Fruit fly (Drosophila melanogaster) whole organism, pupa: ENCODE results near the gene CG6870.

Experiments used
- CG10348 ChIP-seq: fragments of 200-800 bp; sonication (Bioruptor generic); IDR thresholded peaks from 2 replicates; pipeline ENCODE4 v1.3.6; 2022; ENCODE audit warnings: missing biosample characterization, missing genetic modification characterization
- CG12605 ChIP-seq: fragments of 200-800 bp; sonication (Bioruptor generic); IDR thresholded peaks from 2 replicates; pipeline ENCODE4 v1.3.6; 2022; ENCODE audit warnings: missing biosample characterization, missing genetic modification characterization
- CG13204 ChIP-seq: fragments of 200-800 bp; sonication (Bioruptor generic); optimal IDR thresholded peaks from 2 replicates; lab custom pipeline; 2018; ENCODE audit warnings: missing biosample characterization, mild to moderate bottlenecking, missing genetic modification characterization, moderate library complexity
- CG14655 ChIP-seq: fragments of 200-800 bp; sonication (Bioruptor generic); optimal IDR thresholded peaks from 3 replicates; lab custom pipeline; 2017; ENCODE audit warnings: mild to moderate bottlenecking, missing biosample characterization, missing genetic modification reagents, missing genetic modification characterization
- CG15710 ChIP-seq: fragments of 200-800 bp; sonication (Bioruptor generic); optimal IDR thresholded peaks from 2 replicates; lab custom pipeline; 2018; ENCODE audit warnings: missing biosample characterization, mild to moderate bottlenecking, missing genetic modification characterization, moderate library complexity
- CG17806 ChIP-seq: fragments of 200-800 bp; sonication (Bioruptor generic); optimal IDR thresholded peaks from 2 replicates; lab custom pipeline; 2018; ENCODE audit warnings: missing biosample characterization, mild to moderate bottlenecking, missing genetic modification characterization, moderate library complexity
- CG32121 ChIP-seq: fragments of 200-800 bp; sonication (Bioruptor generic); IDR thresholded peaks from 2 replicates; pipeline ENCODE4 v1.3.6; 2022; ENCODE audit warnings: missing biosample characterization, missing genetic modification characterization
- CG34367 ChIP-seq: fragments of 200-800 bp; sonication (Bioruptor generic); optimal IDR thresholded peaks from 2 replicates; lab custom pipeline; 2018; ENCODE audit warnings: missing biosample characterization, mild to moderate bottlenecking, missing genetic modification characterization
- CG4496 ChIP-seq: fragments of 200-800 bp; sonication (Bioruptor generic); IDR thresholded peaks from 3 replicates; pipeline ENCODE4 v1.3.6; 2022; ENCODE audit warnings: missing biosample characterization, missing genetic modification characterization
- CG8159 ChIP-seq: fragments of 200-800 bp; sonication (Bioruptor generic); optimal IDR thresholded peaks from 3 replicates; lab custom pipeline; 2018; ENCODE audit warnings: missing biosample characterization, mild to moderate bottlenecking, missing genetic modification characterization, moderate library complexity
- CG8301 ChIP-seq: fragments of 200-800 bp; sonication (Bioruptor generic); optimal IDR thresholded peaks from 2 replicates; lab custom pipeline; 2018; ENCODE audit warnings: missing biosample characterization, mild to moderate bottlenecking, missing genetic modification characterization
- CG9948 ChIP-seq: fragments of 200-800 bp; sonication (Bioruptor generic); optimal IDR thresholded peaks from 2 replicates; lab custom pipeline; 2018; ENCODE audit warnings: missing biosample characterization, mild to moderate bottlenecking, missing genetic modification characterization, moderate library complexity
- D1 ChIP-seq: fragments of 200-800 bp; sonication (Bioruptor generic); optimal IDR thresholded peaks from 2 replicates; lab custom pipeline; 2018; ENCODE audit warnings: missing biosample characterization, mild to moderate bottlenecking, missing genetic modification characterization, moderate library complexity
- EcR ChIP-seq: fragments of 200-800 bp; sonication (Bioruptor generic); optimal IDR thresholded peaks from 3 replicates; lab custom pipeline; 2019; ENCODE audit warnings: missing biosample characterization, missing genetic modification characterization, mild to moderate bottlenecking, moderate library complexity, missing genetic modification reagents
- Ets98B ChIP-seq: fragments of 200-800 bp; sonication (Bioruptor generic); IDR thresholded peaks from 2 replicates; pipeline ENCODE4 v1.3.6; 2022; ENCODE audit warnings: missing biosample characterization, missing genetic modification characterization
- Pif1A ChIP-seq: fragments of 200-800 bp; sonication (Bioruptor generic); optimal IDR thresholded peaks from 3 replicates; lab custom pipeline; 2016; ENCODE audit warnings: missing biosample characterization, missing genetic modification characterization
- Pif1B ChIP-seq: fragments of 200-800 bp; sonication (Bioruptor generic); optimal IDR thresholded peaks from 3 replicates; lab custom pipeline; 2016; ENCODE audit warnings: missing biosample characterization, missing genetic modification characterization
- Snoo ChIP-seq: fragments of 200-800 bp; sonication (Bioruptor generic); optimal IDR thresholded peaks from 3 replicates; lab custom pipeline; 2017; ENCODE audit warnings: missing biosample characterization, mild to moderate bottlenecking, missing genetic modification characterization, inconsistent platforms
- fd96Ca ChIP-seq: fragments of 200-800 bp; sonication (Bioruptor generic); IDR thresholded peaks from 3 replicates; pipeline ENCODE4 v1.3.6; 2022; ENCODE audit warnings: missing biosample characterization, missing genetic modification characterization
- gl ChIP-seq: fragments of 200-800 bp; sonication (Bioruptor generic); optimal IDR thresholded peaks from 2 replicates; lab custom pipeline; 2018; ENCODE audit warnings: missing biosample characterization, mild to moderate bottlenecking, missing genetic modification characterization
- rn ChIP-seq: fragments of 200-800 bp; sonication (Bioruptor generic); IDR thresholded peaks from 2 replicates; pipeline ENCODE4 v1.3.6; 2022; ENCODE audit warnings: missing biosample characterization, missing genetic modification characterization

CG6870 gene

dm6 chr2L:17573063-17573462 is 19.0 kb downstream of the CG6870 start:
- TF ChIP-seq Pif1B (no peak), CG8159 (peak; percentile 40)

DNA sequence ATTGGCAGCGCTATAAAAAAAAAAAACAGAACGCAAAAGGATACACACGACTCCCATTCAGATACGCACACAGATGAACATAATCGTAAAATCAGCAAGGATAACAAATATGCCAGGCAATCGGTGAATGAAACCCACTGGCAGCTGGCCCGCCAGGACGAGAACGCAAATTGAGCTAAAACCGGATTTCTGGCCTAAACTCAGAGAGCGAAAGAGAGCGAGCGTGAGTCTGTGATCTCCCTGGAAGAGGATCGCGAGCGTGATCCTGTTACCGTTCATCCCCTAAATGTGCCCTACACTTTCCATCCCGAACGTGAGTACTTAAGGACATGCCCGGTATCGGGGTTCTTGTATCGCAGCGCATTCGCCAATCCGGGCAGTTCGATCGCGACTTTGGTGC is 26.4 kb downstream of the CG6870 start:
- TF ChIP-seq CG14655 (GFP tag; lab: Kevin White, UChicago): no peak
- TF ChIP-seq CG9948 (tag; lab: Kevin White, UChicago): no peak
- no peak for TF ChIP-seq rn (GFP tag; lab: Robert Waterston, UW)

- TF ChIP-seq Pif1B: no peak
- no peak for TF ChIP-seq CG10348 (GFP tag; lab: Robert Waterston, UW)
- TF ChIP-seq fd96Ca: no peak
- no peak for TF ChIP-seq CG8301 (tag; lab: Kevin White, UChicago)
- TF ChIP-seq D1 (tag; lab: Kevin White, UChicago): no peak
Measured at dm6 chr2L:17564682-17565081, 27.4 kb downstream of the CG6870 start.

DNA sequence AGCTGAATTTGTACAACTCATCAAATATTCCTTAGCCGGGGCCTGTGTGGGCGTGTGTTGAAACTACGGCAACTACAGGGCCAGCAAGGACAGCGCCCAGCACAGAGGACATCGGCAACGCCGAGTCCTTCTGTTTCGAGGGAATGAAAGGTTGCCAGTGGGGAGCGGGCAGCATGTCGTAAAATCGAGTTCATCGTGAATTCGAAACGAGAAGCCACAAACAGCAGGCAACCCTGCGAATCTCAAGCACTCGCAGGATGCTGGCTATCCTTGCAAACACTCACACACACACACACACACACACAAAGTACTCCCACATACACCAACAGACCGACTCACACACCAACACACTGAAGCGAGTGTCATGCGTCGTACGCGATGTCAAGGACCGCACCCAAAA is 30.2 kb downstream of the CG6870 start:
- TF ChIP-seq Pif1A (GFP tag; lab: Kevin White, UChicago): no peak
- TF ChIP-seq fd96Ca: no peak
- no peak for TF ChIP-seq gl (tag; lab: Kevin White, UChicago)
- no peak for TF ChIP-seq CG8301 (tag; lab: Kevin White, UChicago)
- no peak for TF ChIP-seq CG9948 (tag; lab: Kevin White, UChicago)
- no peak for TF ChIP-seq CG14655 (GFP tag; lab: Kevin White, UChicago)
- no peak for TF ChIP-seq Snoo (tag; lab: Kevin White, UChicago)
- TF ChIP-seq CG17806 (tag; lab: Kevin White, UChicago): no peak
- no peak for TF ChIP-seq CG12605 (GFP tag; lab: Robert Waterston, UW)
- TF ChIP-seq Ets98B (GFP tag; lab: Robert Waterston, UW): no peak
- no peak for TF ChIP-seq EcR (GFP tag; lab: Kevin White, UChicago)
- TF ChIP-seq, all 21 proteins: peak for 0

DNA sequence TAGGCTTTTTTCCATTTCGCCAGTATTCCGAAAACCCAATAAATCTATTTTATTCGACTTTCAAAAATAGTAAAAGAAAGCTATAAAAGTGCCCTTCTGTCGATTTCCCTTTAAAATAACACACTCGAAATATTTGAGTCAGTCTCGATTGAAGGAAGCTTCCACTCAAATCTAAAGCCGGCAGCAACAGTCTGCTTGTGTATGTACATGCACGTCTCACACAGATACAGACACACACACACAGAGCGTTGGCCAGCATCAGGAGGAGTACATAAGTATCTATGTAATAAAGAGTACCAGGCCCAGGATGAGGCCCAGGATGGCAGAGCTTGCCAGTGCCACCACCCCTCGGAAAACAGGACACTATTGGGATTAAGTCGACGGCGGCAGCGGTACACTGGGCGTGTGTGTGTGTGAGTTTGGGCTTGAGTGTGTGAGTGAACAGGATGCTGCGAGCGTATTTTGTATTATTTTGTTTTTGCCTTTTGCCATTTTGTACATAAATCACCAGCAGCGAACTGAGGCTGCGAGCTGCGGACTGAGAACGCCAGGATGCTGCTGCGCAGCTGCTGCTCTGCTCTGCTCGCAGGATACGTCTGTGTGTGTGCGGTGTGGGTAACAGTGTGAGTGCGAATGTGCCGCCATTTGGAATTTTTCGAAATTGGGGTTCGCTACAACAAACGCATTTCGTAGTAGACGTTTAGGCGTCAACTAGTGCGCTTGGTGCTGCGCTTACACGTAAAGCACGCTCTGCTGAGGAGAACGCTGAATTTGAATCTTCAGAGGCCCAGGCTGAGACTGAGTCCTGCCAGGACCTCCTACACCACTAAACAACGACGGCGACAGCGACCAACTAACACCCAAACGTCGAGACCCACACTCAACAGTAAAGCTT is 31.7 kb downstream of the CG6870 start:
- TF ChIP-seq CG34367 (no peak), CG10348 (GFP tag; lab: Robert Waterston, UW) (no peak), EcR (GFP tag; lab: Kevin White, UChicago) (no peak), Pif1B (no peak), fd96Ca (no peak), D1 (tag; lab: Kevin White, UChicago) (no peak), CG14655 (GFP tag; lab: Kevin White, UChicago) (no peak), gl (tag; lab: Kevin White, UChicago) (no peak), Ets98B (GFP tag; lab: Robert Waterston, UW) (no peak), CG13204 (GFP tag; lab: Kevin White, UChicago) (no peak), Pif1A (GFP tag; lab: Kevin White, UChicago) (no peak), CG32121 (GFP tag; lab: Robert Waterston, UW) (no peak), CG9948 (tag; lab: Kevin White, UChicago) (no peak), CG12605 (GFP tag; lab: Robert Waterston, UW) (no peak), CG8159 (no peak), Snoo (tag; lab: Kevin White, UChicago) (no peak), CG17806 (tag; lab: Kevin White, UChicago) (no peak), CG15710 (tag; lab: Kevin White, UChicago) (no peak), rn (GFP tag; lab: Robert Waterston, UW) (no peak), CG4496 (GFP tag; lab: Robert Waterston, UW) (no peak)

DNA sequence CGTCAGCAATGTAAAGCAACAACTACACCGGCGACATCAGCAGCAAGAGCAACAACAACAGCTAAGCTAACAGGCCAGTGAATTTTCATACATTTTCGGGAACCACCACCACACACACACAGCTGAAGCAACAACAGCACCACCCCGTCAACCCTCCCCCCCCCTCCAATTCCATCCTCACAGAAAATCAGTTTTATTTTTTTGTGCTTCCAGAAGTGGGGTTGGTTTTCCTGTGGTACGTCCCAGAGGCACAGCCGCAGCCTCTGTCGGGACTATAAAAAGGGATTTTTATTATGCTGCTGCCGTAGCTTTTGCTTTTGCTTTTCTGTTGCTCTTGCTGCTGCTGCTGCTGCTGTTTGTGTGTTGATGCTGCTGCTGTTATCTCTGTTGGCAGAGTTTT is 32.8 kb downstream of the CG6870 start:
- no peak for TF ChIP-seq Snoo (tag; lab: Kevin White, UChicago)
- TF ChIP-seq CG8159: no peak
- TF ChIP-seq rn (GFP tag; lab: Robert Waterston, UW): no peak
- TF ChIP-seq CG32121 (GFP tag; lab: Robert Waterston, UW): no peak
- no peak for TF ChIP-seq CG34367

DNA sequence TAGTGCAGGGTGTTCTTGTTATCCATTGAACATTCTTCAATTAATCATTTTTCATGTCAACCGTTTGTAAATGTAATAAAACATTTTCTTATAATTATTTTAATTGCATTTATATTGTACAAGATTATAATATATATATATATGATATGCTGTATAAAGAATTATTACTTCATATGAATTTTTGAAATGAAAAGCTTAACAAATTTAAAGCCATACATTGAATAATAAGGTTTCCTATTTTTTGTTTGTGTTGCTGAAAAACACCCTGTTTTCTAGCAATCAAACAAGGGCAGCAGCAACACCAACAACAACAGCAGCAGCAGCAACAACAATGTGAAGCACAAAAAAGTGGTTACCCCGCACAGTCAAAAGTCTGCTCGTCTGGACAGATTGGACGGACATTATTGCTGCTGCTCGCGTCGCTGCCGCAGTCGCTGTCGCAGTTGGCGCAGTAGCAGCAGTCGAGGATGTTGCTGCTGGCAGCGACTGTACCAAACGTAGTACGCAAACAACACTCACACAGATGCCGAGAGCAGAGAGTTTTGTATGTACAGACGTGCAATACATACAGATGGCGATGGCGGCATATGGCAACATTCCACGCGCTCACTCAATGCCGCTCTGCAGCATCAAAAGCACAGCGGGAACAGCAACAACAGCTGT is 33.9 kb downstream of the CG6870 start:
- no peak for TF ChIP-seq gl (tag; lab: Kevin White, UChicago)
- peak; percentile 56 for TF ChIP-seq CG15710 (tag; lab: Kevin White, UChicago)
- peak; percentile 27 for TF ChIP-seq CG14655 (GFP tag; lab: Kevin White, UChicago)
- no peak for TF ChIP-seq CG32121 (GFP tag; lab: Robert Waterston, UW)
- peak; percentile 63 for TF ChIP-seq CG8159
- peak; percentile 3 for TF ChIP-seq CG8301 (tag; lab: Kevin White, UChicago)
- no peak for TF ChIP-seq CG17806 (tag; lab: Kevin White, UChicago)
